Worm (Caenorhabditis elegans) whole organism, L3 larva: ENCODE measurements around the gene F56C3.7.
"Not testable (repeated sequence)": the region's sequence is repeated elsewhere in the genome, so short reads cannot be mapped to it uniquely, and the experiment has no call there.

Experiments used
- R02D3.7 ChIP-seq: fragments of 150-350 bp; optimal IDR thresholded peaks from 2 replicates; lab custom pipeline; 2014; ENCODE audit warnings: missing biosample characterization, missing genetic modification characterization
- ama-1 ChIP-seq: fragments of 150-350 bp; optimal IDR thresholded peaks from 2 replicates; lab custom pipeline; 2018
- ceh-16 ChIP-seq: sonication (generic microtip); optimal IDR thresholded peaks from 2 replicates; lab custom pipeline; 2017; ENCODE audit warnings: missing biosample characterization, missing genetic modification characterization
- ceh-28 ChIP-seq: fragments of 150-350 bp; optimal IDR thresholded peaks from 2 replicates; lab custom pipeline; 2014; ENCODE audit warnings: missing biosample characterization, missing genetic modification reagents, missing genetic modification characterization
- ceh-82 ChIP-seq: fragments of 150-350 bp; optimal IDR thresholded peaks from 2 replicates; lab custom pipeline; 2014; ENCODE audit warnings: missing biosample characterization, missing genetic modification characterization
- ceh-9 ChIP-seq: sonication (generic microtip); optimal IDR thresholded peaks from 2 replicates; lab custom pipeline; 2018; ENCODE audit warnings: missing biosample characterization, missing genetic modification characterization
- daf-12 ChIP-seq: fragments of 150-350 bp; optimal IDR thresholded peaks from 2 replicates; lab custom pipeline; 2014; ENCODE audit warnings: missing biosample characterization, missing genetic modification reagents, missing genetic modification characterization
- egl-27 ChIP-seq: sonication (generic microtip); optimal IDR thresholded peaks from 4 replicates; lab custom pipeline; 2017; ENCODE audit warnings: missing biosample characterization, missing genetic modification reagents, missing genetic modification characterization
- egl-5 ChIP-seq: fragments of 150-350 bp; optimal IDR thresholded peaks from 2 replicates; lab custom pipeline; 2017; ENCODE audit warnings: missing biosample characterization, missing genetic modification reagents, missing genetic modification characterization, inconsistent platforms
- elt-2 ChIP-seq: sonication (generic microtip); optimal IDR thresholded peaks from 2 replicates; lab custom pipeline; 2016; ENCODE audit warnings: missing genetic modification reagents, mild to moderate bottlenecking, missing genetic modification characterization, missing compliant biosample characterization
- elt-3 ChIP-seq, 3 experiments: fragments of 150-350 bp in 1 of 3; sonication (generic microtip) in 2 of 3; optimal IDR thresholded peaks; 2 replicates in 2 of 3; 4 replicates in 1 of 3; lab custom pipeline; 2014 to 2017; ENCODE audit warnings: missing biosample characterization in 3 of 3, missing genetic modification characterization in 3 of 3
- eor-1 ChIP-seq, 2 experiments: fragments of 150-350 bp; optimal IDR thresholded peaks; 2 replicates each; lab custom pipeline; 2014 to 2018; ENCODE audit warnings: missing biosample characterization in 2 of 2, missing genetic modification characterization in 2 of 2
- fkh-10 ChIP-seq: sonication (generic microtip); optimal IDR thresholded peaks from 2 replicates; lab custom pipeline; 2017; ENCODE audit warnings: missing biosample characterization, missing genetic modification reagents, missing genetic modification characterization
- fkh-2 ChIP-seq: fragments of 150-350 bp; optimal IDR thresholded peaks from 2 replicates; lab custom pipeline; 2014; ENCODE audit warnings: missing biosample characterization, missing genetic modification reagents, missing genetic modification characterization
- jun-1 ChIP-seq: fragments of 150-350 bp; optimal IDR thresholded peaks from 2 replicates; lab custom pipeline; 2014; ENCODE audit warnings: missing biosample characterization, missing genetic modification reagents, missing genetic modification characterization
- lsy-12 ChIP-seq: sonication (generic microtip); optimal IDR thresholded peaks from 2 replicates; lab custom pipeline; 2016; ENCODE audit warnings: mild to moderate bottlenecking, missing genetic modification characterization, missing compliant biosample characterization
- nfya-1 ChIP-seq: sonication (generic microtip); optimal IDR thresholded peaks from 2 replicates; lab custom pipeline; 2017; ENCODE audit warnings: missing genetic modification characterization, mild to moderate bottlenecking, missing compliant biosample characterization, antibody characterized with exemption, moderate library complexity; ENCODE audit not compliant: insufficient read depth
- nhr-11 ChIP-seq: fragments of 150-350 bp; optimal IDR thresholded peaks from 2 replicates; lab custom pipeline; 2014; ENCODE audit warnings: missing biosample characterization, missing genetic modification characterization
- nhr-12 ChIP-seq: fragments of 150-350 bp; optimal IDR thresholded peaks from 2 replicates; lab custom pipeline; 2014; ENCODE audit warnings: missing biosample characterization, missing genetic modification characterization
- nhr-23 ChIP-seq: fragments of 150-350 bp; optimal IDR thresholded peaks from 2 replicates; lab custom pipeline; 2014; ENCODE audit warnings: missing biosample characterization, missing genetic modification reagents, missing genetic modification characterization
- nhr-28 ChIP-seq: fragments of 150-350 bp; optimal IDR thresholded peaks from 2 replicates; lab custom pipeline; 2014; ENCODE audit warnings: missing biosample characterization, missing genetic modification characterization
- nhr-43 ChIP-seq: sonication (generic microtip); optimal IDR thresholded peaks from 2 replicates; lab custom pipeline; 2016; ENCODE audit warnings: mild to moderate bottlenecking, missing genetic modification characterization, missing compliant biosample characterization; ENCODE audit not compliant: poor library complexity, severe bottlenecking
- nhr-77 ChIP-seq: fragments of 150-350 bp; optimal IDR thresholded peaks from 2 replicates; lab custom pipeline; 2014; ENCODE audit warnings: missing biosample characterization, missing genetic modification characterization
- pha-4 ChIP-seq: fragments of 150-350 bp; optimal IDR thresholded peaks from 2 replicates; lab custom pipeline; 2014; ENCODE audit warnings: missing biosample characterization, missing genetic modification reagents, missing genetic modification characterization
- pqm-1 ChIP-seq: fragments of 150-350 bp; optimal IDR thresholded peaks from 2 replicates; lab custom pipeline; 2017; ENCODE audit warnings: missing biosample characterization, missing genetic modification characterization, inconsistent platforms
- skn-1 ChIP-seq: fragments of 150-350 bp; optimal IDR thresholded peaks from 2 replicates; lab custom pipeline; 2014; ENCODE audit warnings: missing biosample characterization, missing genetic modification characterization
- snpc-4 ChIP-seq: fragments of 150-350 bp; optimal IDR thresholded peaks from 2 replicates; lab custom pipeline; 2014; ENCODE audit warnings: missing biosample characterization, missing genetic modification characterization
- tbx-2 ChIP-seq: sonication (generic microtip); optimal IDR thresholded peaks from 2 replicates; lab custom pipeline; 2016; ENCODE audit warnings: mild to moderate bottlenecking, missing genetic modification characterization, missing compliant biosample characterization
- unc-39 ChIP-seq: sonication (generic microtip); optimal IDR thresholded peaks from 4 replicates; lab custom pipeline; 2017; ENCODE audit warnings: missing biosample characterization, missing genetic modification characterization
- zag-1 ChIP-seq: fragments of 150-350 bp; optimal IDR thresholded peaks from 2 replicates; lab custom pipeline; 2014; ENCODE audit warnings: missing biosample characterization, missing genetic modification characterization

F56C3.7 gene

ce11 chrX:1409224-1409623, 38.6 kb upstream of the F56C3.7 start:
- TF ChIP-seq fkh-2 (no peak), elt-3 (tag; optimal IDR thresholded peaks at IDR 0.05; lab: Kevin White, UChicago) (no peak), egl-27 (tag; lab: Kevin White, UChicago) (no peak), ama-1 (lab: Kevin White, UChicago) (no peak), nfya-1 (tag; lab: Kevin White, UChicago) (no peak), ceh-9 (no peak), elt-2 (tag; lab: Kevin White, UChicago) (no peak)

DNA sequence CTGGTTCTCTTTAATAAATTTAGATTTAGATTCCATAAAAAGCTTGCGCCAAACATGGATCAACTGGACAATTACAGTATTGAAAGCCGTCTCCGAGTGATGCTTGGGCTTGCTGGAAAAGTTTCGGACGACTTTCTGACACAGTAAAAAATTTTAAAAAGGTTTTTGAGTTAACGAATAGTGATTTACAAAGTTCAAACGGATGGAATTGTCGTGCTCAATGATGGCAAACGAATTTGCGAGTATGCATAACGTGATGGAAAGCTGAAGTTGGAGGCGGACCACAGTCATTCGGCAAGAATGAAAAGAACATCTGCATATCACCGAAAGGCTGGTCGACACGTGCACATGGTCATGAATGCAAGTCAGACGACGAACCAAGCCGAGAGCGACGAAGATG, 33.4 kb upstream of the F56C3.7 start, which contains the start of gene ZK402.1:
Gene ZK402.1 (plus strand): TSS at position 301 of the 400 bp plus-strand sequence.
- TF ChIP-seq elt-3 (tag; optimal IDR thresholded peaks at IDR 0.05; lab: Kevin White, UChicago); nhr-28 (tag; lab: Kevin White, UChicago); R02D3.7: not testable (repeated sequence)

DNA sequence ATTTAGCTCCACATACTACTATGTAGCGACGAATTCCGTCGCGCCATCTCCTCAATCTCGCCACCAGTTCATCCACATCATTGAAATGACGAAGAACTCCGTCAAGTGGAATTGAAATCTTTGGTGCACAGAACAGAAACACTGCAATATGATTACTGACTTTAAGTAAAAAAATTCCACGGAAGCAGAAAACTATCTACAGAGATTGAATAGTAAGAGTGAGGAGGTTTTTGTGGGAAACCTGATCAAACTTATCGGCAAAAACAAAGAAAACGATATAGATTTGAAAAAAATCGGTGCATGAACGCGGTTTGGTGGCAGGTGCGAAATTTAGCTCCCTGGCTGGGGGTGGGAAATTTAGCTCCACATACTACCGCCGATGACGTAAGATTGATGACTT, 32.9 kb upstream of the F56C3.7 start, which contains the start of gene ZK402.2:
Gene ZK402.2 (plus strand): TSS at position 301 of the 400 bp plus-strand sequence.
- not testable (repeated sequence) for TF ChIP-seq ceh-82 (tag; lab: Kevin White, UChicago); daf-12; nhr-12 (tag; lab: Kevin White, UChicago)

ce11 chrX:1401259-1401658, 30.7 kb upstream of the F56C3.7 start, which contains the start of gene ZK402.5:
TSS of gene ZK402.5 (minus strand) at chrX:1401359.
- peak; percentile 28 for TF ChIP-seq pha-4 (tag; lab: Kevin White, UChicago)
- no peak for TF ChIP-seq ceh-28 (tag; lab: Kevin White, UChicago)

DNA sequence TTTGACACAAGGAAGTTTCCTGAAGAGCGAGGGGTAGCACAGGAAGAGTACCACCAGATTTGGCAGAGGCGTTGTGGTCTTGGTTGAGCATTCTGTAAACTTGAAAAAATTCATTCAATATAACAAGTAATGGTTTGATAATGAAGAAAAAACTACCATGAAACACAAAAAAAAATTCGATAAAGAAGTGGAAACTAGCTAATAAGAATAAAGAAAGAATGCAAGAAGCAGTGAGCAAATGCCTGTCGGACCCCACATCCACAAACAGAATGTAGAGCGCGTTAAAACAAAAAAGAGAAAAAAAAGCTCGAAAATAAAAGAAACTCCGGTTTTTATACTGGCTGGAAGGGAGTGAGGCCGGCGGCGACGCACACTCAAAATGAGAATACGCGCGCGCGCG, 26.9 kb upstream of the F56C3.7 start, which contains the start of gene H39E20.1:
Gene H39E20.1 (minus strand): TSS at position 101 of the 400 bp plus-strand sequence.
- no peak for TF ChIP-seq nfya-1 (tag; lab: Kevin White, UChicago)
- no peak for TF ChIP-seq nhr-11 (tag; lab: Kevin White, UChicago)
- TF ChIP-seq nhr-77 = no peak
- TF ChIP-seq lsy-12 (tag; lab: Kevin White, UChicago) = no peak
- no peak for TF ChIP-seq ama-1 (lab: Kevin White, UChicago)
- TF ChIP-seq eor-1 (tag; optimal IDR thresholded peaks at IDR 0.05; lab: Kevin White, UChicago) = no peak
- TF ChIP-seq R02D3.7 = no peak
- TF ChIP-seq pqm-1 = no peak
- TF ChIP-seq fkh-10 (GFP tag; lab: Kevin White, UChicago) = no peak
- TF ChIP-seq unc-39 (tag; lab: Kevin White, UChicago) = no peak
- no peak for TF ChIP-seq elt-3 (tag; optimal IDR thresholded peaks at IDR 0.05; lab: Kevin White, UChicago)
- TF ChIP-seq zag-1 (tag; lab: Kevin White, UChicago) = no peak
- TF ChIP-seq ceh-82 (tag; lab: Kevin White, UChicago) = no peak
- TF ChIP-seq pha-4 (tag; lab: Kevin White, UChicago) = no peak

ce11 chrX:1395793-1396192, 25.2 kb upstream of the F56C3.7 start:
- no peak for TF ChIP-seq tbx-2 (tag; lab: Kevin White, UChicago)
- TF ChIP-seq egl-27 (tag; lab: Kevin White, UChicago) = peak; percentile 32
- TF ChIP-seq snpc-4 (tag; lab: Kevin White, UChicago) = no peak
- peak; percentile 14 for TF ChIP-seq nfya-1 (tag; lab: Kevin White, UChicago)
- TF ChIP-seq elt-3 (tag; optimal IDR thresholded peaks at IDR 0.05; lab: Kevin White, UChicago) = peak in 1 of 3 experiments; percentile 27
- TF ChIP-seq nhr-43 (tag; lab: Kevin White, UChicago) = peak; percentile 74
- TF ChIP-seq egl-5 (tag; lab: Kevin White, UChicago) = peak; percentile 65
- no peak for TF ChIP-seq nhr-28 (tag; lab: Kevin White, UChicago)
- TF ChIP-seq nhr-23 (tag; lab: Kevin White, UChicago) = peak; percentile 18
- TF ChIP-seq jun-1 (tag; lab: Kevin White, UChicago) = peak; percentile 86
- no peak for TF ChIP-seq ceh-16 (tag; lab: Kevin White, UChicago)
- peak; percentile 72 for TF ChIP-seq pqm-1
- TF ChIP-seq skn-1 (tag; lab: Kevin White, UChicago) = no peak
